Worm (Caenorhabditis elegans): ENCODE results near the gene rps-4.

rps-4 gene

ce11 chrIV:7047762-7048178, 36.7 kb downstream of the rps-4 start:
- TF ChIP-seq ceh-13 (GFP tag; optimal IDR thresholded peaks at IDR 0.05) (no peak), B0310.2 (tag; optimal IDR thresholded peaks at IDR 0.05) (no peak), hmg-4 (GFP tag; optimal IDR thresholded peaks at IDR 0.05) (no peak), scrt-1 (GFP tag; IDR thresholded peaks at IDR 0.05) (no peak), ets-7 (tag; optimal IDR thresholded peaks at IDR 0.05) (no peak), tra-4 (tag; optimal IDR thresholded peaks at IDR 0.05) (no peak), flt-1 (GFP tag; IDR thresholded peaks at IDR 0.05) (no peak), hmbx-1 (tag; optimal IDR thresholded peaks at IDR 0.05) (no peak), tbx-11 (GFP tag; IDR thresholded peaks at IDR 0.05) (no peak), tbx-37 (GFP tag; conservative IDR thresholded peaks at IDR 0.05) (no peak)

- TF ChIP-seq aly-1 (tag; optimal IDR thresholded peaks at IDR 0.05) (no peak), ama-1 (optimal IDR thresholded peaks at IDR 0.05) (no peak), hmg-4 (GFP tag; optimal IDR thresholded peaks at IDR 0.05) (no peak), sea-1 (GFP tag; conservative IDR thresholded peaks at IDR 0.05) (no peak), ceh-13 (GFP tag; optimal IDR thresholded peaks at IDR 0.05) (no peak), tra-4 (tag; optimal IDR thresholded peaks at IDR 0.05) (no peak), hmbx-1 (tag; optimal IDR thresholded peaks at IDR 0.05) (no peak), pes-1 (GFP tag; IDR thresholded peaks at IDR 0.05) (no peak), hnd-1 (tag; optimal IDR thresholded peaks at IDR 0.05) (no peak), tbx-11 (GFP tag; IDR thresholded peaks at IDR 0.05) (no peak)
Observed at ce11 chrIV:7046641-7047361, 37.7 kb downstream of the rps-4 start.

ce11 chrIV:7045362-7045936, 39.0 kb downstream of the rps-4 start:
- TF ChIP-seq tbx-11 (GFP tag; IDR thresholded peaks at IDR 0.05): no peak
- no peak for TF ChIP-seq hmg-4 (GFP tag; optimal IDR thresholded peaks at IDR 0.05)
- no peak for TF ChIP-seq hnd-1 (tag; optimal IDR thresholded peaks at IDR 0.05)
- no peak for TF ChIP-seq sea-1 (GFP tag; conservative IDR thresholded peaks at IDR 0.05)
- TF ChIP-seq tbx-37 (GFP tag; conservative IDR thresholded peaks at IDR 0.05): no peak

DNA sequence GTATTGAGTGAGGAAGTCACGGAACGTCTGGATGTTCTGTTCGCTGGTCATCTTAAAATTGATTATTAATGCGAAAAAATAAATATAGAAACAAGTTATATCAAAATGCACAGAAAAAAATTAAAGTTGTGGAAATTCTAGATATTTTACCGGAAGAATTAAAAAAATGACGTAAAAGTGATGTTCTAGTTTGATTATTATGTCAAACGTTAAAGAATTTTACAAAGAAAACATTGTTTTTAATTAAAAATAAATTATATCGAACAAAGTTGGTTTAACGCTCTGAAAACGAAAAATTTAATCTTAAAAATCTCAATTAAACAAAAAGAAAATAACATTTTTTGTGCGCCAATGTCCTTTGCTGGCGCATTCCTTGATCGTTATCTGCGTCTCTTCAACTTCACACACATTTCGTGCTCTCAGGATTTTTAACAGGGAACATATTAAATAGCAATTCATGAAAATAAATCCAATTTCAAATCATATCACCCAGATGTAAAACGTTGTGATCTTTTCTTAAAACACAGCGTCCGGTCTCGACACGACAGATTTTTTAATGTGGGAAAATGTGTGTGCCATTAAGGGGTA, 39.8 kb downstream of the rps-4 start, which contains the start of gene tin-9.1:
Gene tin-9.1 (minus strand): TSS at position 51 of the 588 bp plus-strand sequence.
- TF ChIP-seq tra-4 (tag; optimal IDR thresholded peaks at IDR 0.05) (no peak), B0310.2 (tag; optimal IDR thresholded peaks at IDR 0.05) (no peak), hmbx-1 (tag; optimal IDR thresholded peaks at IDR 0.05) (no peak), sea-1 (GFP tag; conservative IDR thresholded peaks at IDR 0.05) (no peak), ceh-13 (GFP tag; optimal IDR thresholded peaks at IDR 0.05) (no peak), hmg-4 (GFP tag; optimal IDR thresholded peaks at IDR 0.05) (no peak), tbx-11 (GFP tag; IDR thresholded peaks at IDR 0.05) (no peak), ama-1 (optimal IDR thresholded peaks at IDR 0.05) (no peak), ets-7 (tag; optimal IDR thresholded peaks at IDR 0.05) (no peak), aly-1 (tag; optimal IDR thresholded peaks at IDR 0.05) (no peak), hnd-1 (tag; optimal IDR thresholded peaks at IDR 0.05) (no peak)

DNA sequence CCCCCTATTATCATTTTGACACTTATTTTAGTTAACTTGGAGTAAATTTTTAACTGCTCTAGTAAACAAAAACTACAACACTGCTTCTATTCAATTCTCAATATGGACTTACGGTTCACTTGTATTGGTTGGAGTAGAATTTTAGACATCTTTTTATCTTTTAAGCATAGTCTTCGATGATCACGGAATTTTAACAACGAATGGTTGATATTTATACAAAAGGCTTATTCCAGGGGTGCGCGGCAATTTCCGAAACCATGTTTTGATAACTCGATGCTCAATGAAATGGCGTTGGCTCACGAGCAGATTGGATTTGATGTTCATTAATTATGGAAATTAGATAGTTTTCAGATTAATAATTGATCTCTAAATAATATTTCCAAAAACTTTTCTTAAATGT, 41.1 kb downstream of the rps-4 start:
- no peak for TF ChIP-seq hmbx-1 (tag; optimal IDR thresholded peaks at IDR 0.05)
- no peak for TF ChIP-seq ets-7 (tag; optimal IDR thresholded peaks at IDR 0.05)
- TF ChIP-seq tbx-37 (GFP tag; conservative IDR thresholded peaks at IDR 0.05): no peak
- TF ChIP-seq ceh-36 (tag; optimal IDR thresholded peaks at IDR 0.05): no peak
- no peak for TF ChIP-seq sea-1 (GFP tag; conservative IDR thresholded peaks at IDR 0.05)
- TF ChIP-seq tra-4 (tag; optimal IDR thresholded peaks at IDR 0.05): no peak
- TF ChIP-seq F13C5.2 (tag; optimal IDR thresholded peaks at IDR 0.05): no peak
- no peak for TF ChIP-seq aly-1 (tag; optimal IDR thresholded peaks at IDR 0.05)
- no peak for TF ChIP-seq B0310.2 (tag; optimal IDR thresholded peaks at IDR 0.05)
- no peak for TF ChIP-seq ceh-13 (GFP tag; optimal IDR thresholded peaks at IDR 0.05)
- TF ChIP-seq hmg-4 (GFP tag; optimal IDR thresholded peaks at IDR 0.05): no peak
- no peak for TF ChIP-seq ama-1 (optimal IDR thresholded peaks at IDR 0.05)
- TF ChIP-seq tbx-11 (GFP tag; IDR thresholded peaks at IDR 0.05): no peak
- TF ChIP-seq flt-1 (GFP tag; IDR thresholded peaks at IDR 0.05): no peak
- TF ChIP-seq hnd-1 (tag; optimal IDR thresholded peaks at IDR 0.05): no peak
- no peak for TF ChIP-seq pes-1 (GFP tag; IDR thresholded peaks at IDR 0.05)
- no peak for TF ChIP-seq scrt-1 (GFP tag; IDR thresholded peaks at IDR 0.05)

DNA sequence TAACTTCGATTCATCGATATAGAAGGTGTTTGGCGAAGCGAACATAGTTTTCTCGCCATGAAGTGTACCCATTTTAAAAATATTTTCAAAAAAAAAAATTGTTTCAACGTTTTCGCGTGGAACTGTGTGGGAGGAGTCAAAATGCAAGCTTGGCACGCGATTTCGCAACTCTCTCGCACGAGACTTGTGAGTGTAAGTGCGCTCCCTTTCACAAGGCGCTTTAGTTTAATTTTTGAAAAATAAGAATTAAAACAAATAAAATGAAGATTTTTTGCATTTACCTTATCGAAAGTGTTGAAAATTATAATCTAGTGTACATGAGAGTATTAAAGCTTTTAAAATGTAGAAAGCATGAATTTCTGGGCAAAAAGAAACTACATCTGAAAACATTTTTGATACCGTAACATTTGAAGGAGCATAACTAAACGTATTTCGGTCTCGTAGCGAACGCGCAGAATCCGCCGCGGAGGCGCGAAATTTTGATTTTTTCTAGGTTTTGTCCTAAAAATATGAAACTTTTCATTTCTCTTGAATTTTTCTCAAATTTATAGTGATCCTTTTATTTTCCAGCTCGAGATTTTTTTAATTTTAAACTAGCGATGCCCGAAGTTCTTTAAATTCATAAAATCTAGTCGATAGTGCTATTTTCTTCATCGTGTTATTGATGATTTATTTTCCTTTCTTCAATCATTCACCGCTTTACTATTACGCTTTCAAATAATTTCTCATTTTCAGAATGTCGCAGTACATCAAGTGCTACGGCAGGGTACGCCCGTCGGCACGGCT, 44.8 kb downstream of the rps-4 start, which contains the start of the genes cogc-2 and klp-18:
Gene cogc-2 (minus strand): TSS at position 105 of the 786 bp plus-strand sequence.
Gene klp-18 (plus strand): TSS at position 736 of the 786 bp plus-strand sequence.
- TF ChIP-seq flt-1 (GFP tag; IDR thresholded peaks at IDR 0.05) (no peak; the same call in 1 of the 2 replicates), scrt-1 (GFP tag; IDR thresholded peaks at IDR 0.05) (peak; percentile 76), ceh-36 (tag; optimal IDR thresholded peaks at IDR 0.05) (peak; percentile 23), F13C5.2 (tag; optimal IDR thresholded peaks at IDR 0.05) (peak; percentile 89), pes-1 (GFP tag; IDR thresholded peaks at IDR 0.05) (peak; percentile 72), sea-1 (GFP tag; conservative IDR thresholded peaks at IDR 0.05) (no peak; the same call in 1 of the 2 replicates), ceh-13 (GFP tag; optimal IDR thresholded peaks at IDR 0.05) (peak; percentile 2), ama-1 (optimal IDR thresholded peaks at IDR 0.05) (no peak), hmbx-1 (tag; optimal IDR thresholded peaks at IDR 0.05) (peak; percentile 7), tra-4 (tag; optimal IDR thresholded peaks at IDR 0.05) (no peak), tbx-11 (GFP tag; IDR thresholded peaks at IDR 0.05) (peak; percentile 50; the same call in 1 of the 2 replicates), B0310.2 (tag; optimal IDR thresholded peaks at IDR 0.05) (no peak), tbx-37 (GFP tag; conservative IDR thresholded peaks at IDR 0.05) (peak; percentile 56), aly-1 (tag; optimal IDR thresholded peaks at IDR 0.05) (peak; percentile 38), hmg-4 (GFP tag; optimal IDR thresholded peaks at IDR 0.05) (peak; percentile 70), hnd-1 (tag; optimal IDR thresholded peaks at IDR 0.05) (peak; percentile 26), ets-7 (tag; optimal IDR thresholded peaks at IDR 0.05) (peak; percentile 17)
